Worm (Caenorhabditis elegans) whole organism, L2 larva: Measurements from ENCODE around the gene F53B1.3.
A peak's percentile ranks its signal among the peaks of the same experiment; 100 is the strongest.

Experiments used
- C34F6.9 ChIP-seq: fragments of 150-350 bp; optimal IDR thresholded peaks from 2 replicates; lab custom pipeline; 2014; ENCODE audit warnings: missing biosample characterization, missing genetic modification characterization
- F13H6.1 ChIP-seq: sonication (generic microtip); optimal IDR thresholded peaks from 2 replicates; lab custom pipeline; 2016; ENCODE audit warnings: missing genetic modification characterization, missing compliant biosample characterization
- R02D3.7 ChIP-seq: fragments of 150-350 bp; optimal IDR thresholded peaks from 2 replicates; lab custom pipeline; 2014; ENCODE audit warnings: missing biosample characterization, missing genetic modification characterization
- ZK546.5 ChIP-seq: sonication (generic microtip); optimal IDR thresholded peaks from 2 replicates; lab custom pipeline; 2017; ENCODE audit warnings: missing biosample characterization, missing genetic modification characterization
- alr-1 ChIP-seq: fragments of 150-350 bp; optimal IDR thresholded peaks from 2 replicates; lab custom pipeline; 2014; ENCODE audit warnings: missing biosample characterization, missing genetic modification characterization
- aly-2 ChIP-seq: fragments of 150-350 bp; optimal IDR thresholded peaks from 2 replicates; lab custom pipeline; 2014; ENCODE audit warnings: missing biosample characterization, missing genetic modification characterization
- ama-1 ChIP-seq: fragments of 150-350 bp; optimal IDR thresholded peaks from 2 replicates; lab custom pipeline; 2018; ENCODE audit warnings: inconsistent platforms
- blmp-1 ChIP-seq: sonication (generic microtip); optimal IDR thresholded peaks from 2 replicates; lab custom pipeline; 2017; ENCODE audit warnings: missing genetic modification characterization, mild to moderate bottlenecking, missing compliant biosample characterization, antibody characterized with exemption, moderate library complexity; ENCODE audit not compliant: insufficient read depth
- ceh-16 ChIP-seq: fragments of 150-350 bp; optimal IDR thresholded peaks from 2 replicates; lab custom pipeline; 2014; ENCODE audit warnings: missing biosample characterization, missing genetic modification characterization
- crh-2 ChIP-seq: sonication (generic microtip); optimal IDR thresholded peaks from 2 replicates; lab custom pipeline; 2017; ENCODE audit warnings: missing biosample characterization, missing genetic modification characterization
- egl-27 ChIP-seq: sonication (generic microtip); optimal IDR thresholded peaks from 3 replicates; lab custom pipeline; 2017; ENCODE audit warnings: missing biosample characterization, missing genetic modification reagents, missing genetic modification characterization
- fos-1 ChIP-seq: fragments of 150-350 bp; optimal IDR thresholded peaks from 2 replicates; lab custom pipeline; 2014; ENCODE audit warnings: missing biosample characterization, missing genetic modification characterization
- gmeb-1 ChIP-seq: fragments of 150-350 bp; optimal IDR thresholded peaks from 2 replicates; lab custom pipeline; 2014; ENCODE audit warnings: missing biosample characterization, missing genetic modification characterization
- lin-11 ChIP-seq: fragments of 150-350 bp; sonication (generic microtip); optimal IDR thresholded peaks from 2 replicates; lab custom pipeline; 2014; ENCODE audit warnings: missing biosample characterization, missing genetic modification characterization, inconsistent platforms, mixed read lengths
- lin-13 ChIP-seq: fragments of 150-350 bp; optimal IDR thresholded peaks from 2 replicates; lab custom pipeline; 2014; ENCODE audit warnings: missing biosample characterization, missing genetic modification reagents, missing genetic modification characterization
- lsy-2 ChIP-seq, 2 experiments: fragments of 150-350 bp in 1 of 2; sonication (generic microtip) in 1 of 2; optimal IDR thresholded peaks; 2 replicates each; lab custom pipeline; 2014 to 2017; ENCODE audit warnings: missing biosample characterization in 2 of 2, missing genetic modification characterization in 2 of 2
- mab-5 ChIP-seq: fragments of 150-350 bp; optimal IDR thresholded peaks from 2 replicates; lab custom pipeline; 2014; ENCODE audit warnings: missing biosample characterization, missing genetic modification characterization
- mbf-1 ChIP-seq: sonication (generic microtip); optimal IDR thresholded peaks from 2 replicates; lab custom pipeline; 2017; ENCODE audit warnings: missing biosample characterization, missing genetic modification characterization
- mdl-1 ChIP-seq, 2 experiments: fragments of 150-350 bp in 1 of 2; sonication (generic microtip) in 1 of 2; optimal IDR thresholded peaks; 2 replicates each; lab custom pipeline; 2017; ENCODE audit warnings: missing biosample characterization in 2 of 2, missing genetic modification characterization in 2 of 2
- nhr-10 ChIP-seq: sonication (generic microtip); optimal IDR thresholded peaks from 2 replicates; lab custom pipeline; 2017; ENCODE audit warnings: missing biosample characterization, missing genetic modification characterization
- nhr-11 ChIP-seq: fragments of 150-350 bp; optimal IDR thresholded peaks from 2 replicates; lab custom pipeline; 2014; ENCODE audit warnings: missing biosample characterization, missing genetic modification characterization
- nhr-129 ChIP-seq: fragments of 150-350 bp; optimal IDR thresholded peaks from 2 replicates; lab custom pipeline; 2014; ENCODE audit warnings: missing biosample characterization, missing genetic modification characterization
- nhr-21 ChIP-seq: fragments of 150-350 bp; optimal IDR thresholded peaks from 2 replicates; lab custom pipeline; 2014; ENCODE audit warnings: missing biosample characterization, missing genetic modification characterization
- nhr-23 ChIP-seq: fragments of 150-350 bp; optimal IDR thresholded peaks from 2 replicates; lab custom pipeline; 2014; ENCODE audit warnings: missing biosample characterization, missing genetic modification reagents, missing genetic modification characterization
- nhr-237 ChIP-seq: fragments of 150-350 bp; optimal IDR thresholded peaks from 2 replicates; lab custom pipeline; 2014; ENCODE audit warnings: missing biosample characterization, missing genetic modification characterization
- nhr-25 ChIP-seq: fragments of 150-350 bp; sonication (generic microtip); optimal IDR thresholded peaks from 3 replicates; lab custom pipeline; 2014; ENCODE audit warnings: missing biosample characterization, missing genetic modification characterization
- nhr-6 ChIP-seq: fragments of 150-350 bp; optimal IDR thresholded peaks from 2 replicates; lab custom pipeline; 2014; ENCODE audit warnings: missing biosample characterization, missing genetic modification characterization
- nhr-77 ChIP-seq: fragments of 150-350 bp; optimal IDR thresholded peaks from 2 replicates; lab custom pipeline; 2014; ENCODE audit warnings: missing biosample characterization, missing genetic modification characterization
- peb-1 ChIP-seq: fragments of 150-350 bp; optimal IDR thresholded peaks from 2 replicates; lab custom pipeline; 2014; ENCODE audit warnings: missing biosample characterization, missing genetic modification characterization
- sem-4 ChIP-seq: fragments of 150-350 bp; optimal IDR thresholded peaks from 2 replicates; lab custom pipeline; 2014; ENCODE audit warnings: missing biosample characterization, missing genetic modification reagents, missing genetic modification characterization
- sma-3 ChIP-seq: sonication (generic microtip); optimal IDR thresholded peaks from 2 replicates; lab custom pipeline; 2016; ENCODE audit warnings: missing genetic modification reagents, missing genetic modification characterization, missing compliant biosample characterization
- sma-9 ChIP-seq, 2 experiments: fragments of 150-350 bp in 1 of 2; sonication (generic microtip) in 1 of 2; optimal IDR thresholded peaks; 2 replicates each; lab custom pipeline; 2014 to 2016; ENCODE audit warnings: missing genetic modification characterization in 2 of 2, mild to moderate bottlenecking in 1 of 2, missing biosample characterization in 1 of 2, missing compliant biosample characterization in 1 of 2, missing genetic modification reagents in 1 of 2, moderate library complexity in 1 of 2
- snpc-4 ChIP-seq: fragments of 150-350 bp; optimal IDR thresholded peaks from 2 replicates; lab custom pipeline; 2014; ENCODE audit warnings: missing biosample characterization, missing genetic modification characterization
- unc-39 ChIP-seq: fragments of 150-350 bp; optimal IDR thresholded peaks from 2 replicates; lab custom pipeline; 2014; ENCODE audit warnings: missing biosample characterization, missing genetic modification characterization
- unc-55 ChIP-seq: fragments of 150-350 bp; sonication (generic microtip); optimal IDR thresholded peaks from 3 replicates; lab custom pipeline; 2014; ENCODE audit warnings: missing biosample characterization, missing genetic modification reagents, missing genetic modification characterization
- zag-1 ChIP-seq: fragments of 150-350 bp; optimal IDR thresholded peaks from 2 replicates; lab custom pipeline; 2014; ENCODE audit warnings: missing biosample characterization, missing genetic modification characterization
- ztf-1 ChIP-seq: fragments of 200-800 bp; sonication (Bioruptor generic); conservative IDR thresholded peaks from 2 replicates; pipeline ENCODE4 v1.3.6; 2022; ENCODE audit warnings: missing genetic modification characterization, missing compliant biosample characterization
- ztf-4 ChIP-seq: fragments of 150-350 bp; optimal IDR thresholded peaks from 2 replicates; lab custom pipeline; 2014; ENCODE audit warnings: missing biosample characterization, missing genetic modification characterization

Gene F53B1.3

DNA sequence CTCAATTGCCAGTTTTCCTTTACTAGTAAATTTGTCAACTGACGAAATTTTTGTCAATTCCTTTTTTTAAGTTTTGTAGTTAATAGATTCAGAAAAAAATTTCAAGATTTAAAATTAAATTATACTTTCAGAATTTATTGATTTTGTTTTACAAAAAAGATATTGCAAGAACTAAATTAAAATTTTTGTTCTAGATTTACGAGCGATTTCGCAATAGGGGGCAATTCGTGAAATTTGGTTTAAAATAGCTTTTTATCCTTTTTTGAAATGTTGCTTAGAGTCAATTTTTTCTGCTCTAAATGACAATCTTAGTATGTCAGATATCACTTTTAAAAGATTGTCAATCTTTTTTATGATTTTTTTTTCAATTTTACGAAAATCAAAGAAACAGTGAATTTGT, 19.9 kb upstream of the F53B1.3 start:
- peak; percentile 8 for TF ChIP-seq unc-55
- no peak for TF ChIP-seq ama-1 (lab: Kevin White, UChicago)
- peak; percentile 3 for TF ChIP-seq C34F6.9 (tag; lab: Kevin White, UChicago)

DNA sequence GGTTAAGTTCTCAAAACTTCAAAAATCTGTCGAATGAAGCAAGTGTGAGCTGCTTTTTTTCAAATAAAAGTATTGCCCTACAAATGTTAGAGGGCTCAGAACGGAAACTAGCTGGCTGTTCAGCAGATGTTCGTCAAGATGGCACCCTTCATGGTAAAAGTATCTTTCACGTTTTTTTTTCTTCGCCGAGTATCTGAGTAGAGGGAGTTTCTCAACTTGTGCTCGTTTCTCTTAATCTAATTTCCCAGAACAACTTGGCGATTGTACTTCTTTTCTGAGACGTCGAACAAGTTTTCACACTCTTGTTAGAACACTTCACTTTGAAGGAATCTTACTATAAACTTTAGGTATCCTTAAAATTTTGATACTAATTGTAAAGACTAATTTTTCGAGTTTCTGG, 17.7 kb upstream of the F53B1.3 start:
- TF ChIP-seq mab-5, result no peak
- no peak for TF ChIP-seq peb-1 (tag; lab: Kevin White, UChicago)
- no peak for TF ChIP-seq sma-3 (GFP tag; lab: Kevin White, UChicago)
- no peak for TF ChIP-seq F13H6.1 (tag; lab: Kevin White, UChicago)
- no peak for TF ChIP-seq aly-2
- no peak for TF ChIP-seq nhr-237 (tag; lab: Kevin White, UChicago)
- TF ChIP-seq ztf-4, result no peak
- TF ChIP-seq R02D3.7 (tag; lab: Kevin White, UChicago), result no peak
- no peak for TF ChIP-seq nhr-10 (tag; lab: Kevin White, UChicago)
- no peak for TF ChIP-seq mbf-1 (tag; lab: Kevin White, UChicago)
- no peak for TF ChIP-seq C34F6.9 (tag; lab: Kevin White, UChicago)

DNA sequence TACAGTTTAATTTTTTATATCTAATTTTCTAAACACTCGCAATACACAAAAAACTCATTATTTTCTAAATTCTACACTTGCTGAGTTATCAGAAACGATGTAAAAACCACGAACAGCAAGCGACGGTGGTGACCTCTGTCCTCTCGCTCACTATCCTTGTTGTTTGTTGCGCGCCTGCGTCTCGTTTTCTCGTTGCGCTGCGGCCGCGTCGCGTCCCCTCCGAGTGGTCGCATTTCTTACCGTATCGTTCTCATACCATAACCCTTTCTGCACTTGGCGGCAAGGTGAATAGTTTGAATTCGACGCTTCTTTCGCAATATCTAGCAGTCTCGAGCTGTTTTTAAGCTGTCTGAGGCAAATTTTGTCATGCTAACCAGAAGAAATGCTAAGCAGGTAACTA, 16.0 kb upstream of the F53B1.3 start, which contains the start of gene lsy-2:
Gene lsy-2, plus strand, starts transcription at position 271 of the 400 bp plus-strand sequence.
- peak; percentile 46 for TF ChIP-seq sma-3 (GFP tag; lab: Kevin White, UChicago)
- peak; percentile 25 for TF ChIP-seq crh-2
- no peak for TF ChIP-seq nhr-11 (tag; lab: Kevin White, UChicago)
- TF ChIP-seq nhr-129 (tag; lab: Kevin White, UChicago), result peak; percentile 60
- TF ChIP-seq aly-2, result no peak
- TF ChIP-seq ama-1 (lab: Kevin White, UChicago), result no peak
- TF ChIP-seq F13H6.1 (tag; lab: Kevin White, UChicago), result peak; percentile 31
- peak; percentile 61 for TF ChIP-seq gmeb-1 (tag; lab: Kevin White, UChicago)
- TF ChIP-seq C34F6.9 (tag; lab: Kevin White, UChicago), result peak; percentile 42
- peak; percentile 33 for TF ChIP-seq unc-55
- TF ChIP-seq nhr-21 (tag; lab: Kevin White, UChicago), result peak; percentile 41
- no peak for TF ChIP-seq nhr-77 (tag; lab: Kevin White, UChicago)
- TF ChIP-seq zag-1 (tag; lab: Kevin White, UChicago), result no peak
- no peak for TF ChIP-seq mdl-1 (tag; optimal IDR thresholded peaks at IDR 0.05; lab: Kevin White, UChicago)
- TF ChIP-seq ZK546.5 (tag; lab: Kevin White, UChicago), result no peak
- no peak for TF ChIP-seq unc-39 (tag; lab: Kevin White, UChicago)
- no peak for TF ChIP-seq alr-1
- TF ChIP-seq lsy-2 (tag; optimal IDR thresholded peaks at IDR 0.05; lab: Kevin White, UChicago), result no peak
- no peak for TF ChIP-seq ceh-16
- no peak for TF ChIP-seq mab-5
- peak; percentile 12 for TF ChIP-seq sem-4 (tag; lab: Kevin White, UChicago)
- TF ChIP-seq egl-27 (tag; lab: Kevin White, UChicago), result no peak
- no peak for TF ChIP-seq mbf-1 (tag; lab: Kevin White, UChicago)
- TF ChIP-seq nhr-23 (tag; lab: Kevin White, UChicago), result no peak
- no peak for TF ChIP-seq nhr-237 (tag; lab: Kevin White, UChicago)
- TF ChIP-seq nhr-25 (tag; lab: Kevin White, UChicago), result peak; percentile 68
- TF ChIP-seq blmp-1 (tag; lab: Kevin White, UChicago), result peak; percentile 29
- peak; percentile 22 for TF ChIP-seq lin-11 (tag; lab: Kevin White, UChicago)
- peak; percentile 31 for TF ChIP-seq fos-1 (tag; lab: Kevin White, UChicago)
- TF ChIP-seq lin-13 (GFP tag; lab: Kevin White, UChicago), result peak; percentile 38
- no peak for TF ChIP-seq ztf-1 (GFP tag; lab: Robert Waterston, UW)
- TF ChIP-seq peb-1 (tag; lab: Kevin White, UChicago), result no peak

DNA sequence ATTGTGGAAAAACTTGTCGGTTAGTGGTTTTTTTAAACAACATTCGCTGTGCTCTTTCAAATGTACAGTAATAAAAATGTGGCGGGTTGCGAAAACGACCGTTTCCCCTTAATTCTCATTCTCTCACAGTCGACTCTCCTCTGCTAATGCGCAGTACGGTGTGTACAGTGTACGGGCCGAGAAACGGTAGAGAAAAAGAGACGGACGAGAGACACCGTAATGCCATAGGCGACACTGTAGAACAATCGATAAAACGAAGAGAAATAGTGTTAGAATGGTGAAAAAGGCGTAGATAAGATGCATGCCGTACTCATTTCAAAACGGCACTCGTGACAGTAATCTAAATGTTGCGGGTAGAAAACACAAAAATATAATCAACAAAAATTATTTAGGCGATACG, 14.9 kb upstream of the F53B1.3 start:
- TF ChIP-seq sma-3 (GFP tag; lab: Kevin White, UChicago) (no peak), C34F6.9 (tag; lab: Kevin White, UChicago) (peak; percentile 11), fos-1 (tag; lab: Kevin White, UChicago) (peak; percentile 39), snpc-4 (tag; lab: Kevin White, UChicago) (no peak), crh-2 (peak; percentile 33), sma-9 (GFP tag; optimal IDR thresholded peaks at IDR 0.05; lab: Kevin White, UChicago) (peak; percentile 36), sma-9 (tag; optimal IDR thresholded peaks at IDR 0.05; lab: Kevin White, UChicago) (no peak), mbf-1 (tag; lab: Kevin White, UChicago) (no peak), unc-39 (tag; lab: Kevin White, UChicago) (no peak), gmeb-1 (tag; lab: Kevin White, UChicago) (peak; percentile 26), unc-55 (no peak), nhr-129 (tag; lab: Kevin White, UChicago) (peak; percentile 54), F13H6.1 (tag; lab: Kevin White, UChicago) (peak; percentile 22), nhr-25 (tag; lab: Kevin White, UChicago) (peak; percentile 33), sem-4 (tag; lab: Kevin White, UChicago) (no peak), alr-1 (no peak), nhr-6 (tag; lab: Kevin White, UChicago) (no peak)
